Fruit fly (Drosophila melanogaster): ENCODE data around the gene Wdr24.
A peak's percentile ranks its signal among the peaks of the same experiment; 100 is the strongest.

The Wdr24 gene

dm6 chr3R:29755248-29755647, 10.4 kb upstream of the Wdr24 start (continued):
- TF ChIP-seq sd (tag; optimal IDR thresholded peaks at IDR 0.05) (no peak), GATAe (GFP tag; conservative IDR thresholded peaks at IDR 0.05) (no peak), ssp (GFP tag; IDR thresholded peaks at IDR 0.05) (no peak), dm (GFP tag; optimal IDR thresholded peaks at IDR 0.05) (no peak), CG17328 (GFP tag; IDR thresholded peaks at IDR 0.05) (0 out of 2 replicates have a peak, but pooled peaks have one; percentile 18), CG3065 (GFP tag; optimal IDR thresholded peaks at IDR 0.05) (no peak), CG16779 (GFP tag; IDR thresholded peaks at IDR 0.05) (no peak), Ptx1 (GFP tag; IDR thresholded peaks at IDR 0.05) (peak; percentile 23; the same call in 1 of the 2 replicates), CG15479 (GFP tag; optimal IDR thresholded peaks at IDR 0.05) (no peak), Dip2 (GFP tag; IDR thresholded peaks at IDR 0.05) (no peak), sqz (GFP tag; optimal IDR thresholded peaks at IDR 0.05) (no peak), dysf (GFP tag; IDR thresholded peaks at IDR 0.05) (0 out of 3 replicates have a peak, but pooled peaks have one; percentile 42), tup (GFP tag; optimal IDR thresholded peaks at IDR 0.05) (no peak), HHEX (GFP tag; optimal IDR thresholded peaks at IDR 0.05) (no peak), gem (tag; optimal IDR thresholded peaks at IDR 0.05) (no peak), Rfx (GFP tag; IDR thresholded peaks at IDR 0.05) (peak; percentile 48; the same call in 1 of the 2 replicates), Lpt (GFP tag; optimal IDR thresholded peaks at IDR 0.05) (no peak), esg (GFP tag; conservative IDR thresholded peaks at IDR 0.05) (0 out of 2 replicates have a peak, but pooled peaks have one; percentile 21), CG4328 (GFP tag; optimal IDR thresholded peaks at IDR 0.05) (no peak), tgo (GFP tag; IDR thresholded peaks at IDR 0.05) (peak; percentile 44; the same call in 2 of the 3 replicates), h (optimal IDR thresholded peaks at IDR 0.05) (no peak), ems (GFP tag; optimal IDR thresholded peaks at IDR 0.05) (peak; percentile 3), gcm (GFP tag; optimal IDR thresholded peaks at IDR 0.05) (no peak), chinmo (GFP tag; IDR thresholded peaks at IDR 0.05; ENCODE audit: partially characterized antibody) (no peak), CG11696 (GFP tag; IDR thresholded peaks at IDR 0.05) (no peak), tll (GFP tag; optimal IDR thresholded peaks at IDR 0.05) (no peak), Optix (GFP tag; IDR thresholded peaks at IDR 0.05) (peak; percentile 25; the same call in 1 of the 3 replicates), bab2 (GFP tag; optimal IDR thresholded peaks at IDR 0.05) (no peak), H2.0 (GFP tag; IDR thresholded peaks at IDR 0.05) (no peak), CG17361 (GFP tag; IDR thresholded peaks at IDR 0.05) (no peak), CG2875 (GFP tag; optimal IDR thresholded peaks at IDR 0.05) (no peak), CG43689 (GFP tag; IDR thresholded peaks at IDR 0.05) (no peak), dimm (GFP tag; IDR thresholded peaks at IDR 0.05) (no peak), C15 (GFP tag; IDR thresholded peaks at IDR 0.05) (no peak), Blimp-1 (GFP tag; optimal IDR thresholded peaks at IDR 0.05) (no peak), caup (GFP tag; optimal IDR thresholded peaks at IDR 0.05; ENCODE audit: severe bottlenecking) (no peak), CG11398 (GFP tag; optimal IDR thresholded peaks at IDR 0.05) (no peak), Myb (GFP tag; optimal IDR thresholded peaks at IDR 0.05) (no peak), CG34224 (GFP tag; IDR thresholded peaks at IDR 0.05; ENCODE audit: partially characterized antibody) (no peak), D19A (tag; optimal IDR thresholded peaks at IDR 0.05) (no peak), Awh (GFP tag; IDR thresholded peaks at IDR 0.05) (peak; percentile 45; the same call in 1 of the 2 replicates), Scr (GFP tag; IDR thresholded peaks at IDR 0.05; ENCODE audit: partially characterized antibody) (no peak), nerfin-2 (GFP tag; IDR thresholded peaks at IDR 0.05; ENCODE audit: partially characterized antibody) (no peak), CG17186 (GFP tag; optimal IDR thresholded peaks at IDR 0.05) (no peak), CG8765 (GFP tag; IDR thresholded peaks at IDR 0.05) (no peak), sisA (GFP tag; IDR thresholded peaks at IDR 0.05) (peak; percentile 67), Tbp (GFP tag; optimal IDR thresholded peaks at IDR 0.05) (no peak), lmd (GFP tag; IDR thresholded peaks at IDR 0.05) (peak; percentile 40; the same call in 1 of the 2 replicates), D (optimal IDR thresholded peaks at IDR 0.05) (no peak), D (GFP tag; optimal IDR thresholded peaks at IDR 0.05) (no peak), CG10979 (tag; optimal IDR thresholded peaks at IDR 0.05) (peak; percentile 20), CG3281 (GFP tag; optimal IDR thresholded peaks at IDR 0.05) (no peak)
